Worm (Caenorhabditis elegans) whole organism, L4 larva: ENCODE results near the gene Y75B7B.1.

Experiments
- R02D3.7 ChIP-seq: fragments of 150-350 bp; sonication (generic microtip); optimal IDR thresholded peaks from 3 replicates; lab custom pipeline; 2014; ENCODE audit warnings: missing biosample characterization, missing genetic modification characterization
- T26A8.4 ChIP-seq: fragments of 200-800 bp; sonication (Bioruptor generic); IDR thresholded peaks from 2 replicates; pipeline ENCODE4 v1.3.6; 2022; ENCODE audit warnings: missing genetic modification characterization, missing compliant biosample characterization
- Y105C5A.15 ChIP-seq: fragments of 200-800 bp; sonication (Bioruptor generic); IDR thresholded peaks from 2 replicates; pipeline ENCODE4 v1.3.6; 2022; ENCODE audit warnings: missing genetic modification characterization, missing compliant biosample characterization
- aha-1 ChIP-seq: fragments of 150-350 bp; peaks from one replicate; lab custom pipeline; 2014; ENCODE audit warnings: missing biosample characterization, missing genetic modification characterization
- attf-4 ChIP-seq: sonication (generic microtip); optimal IDR thresholded peaks from 3 replicates; lab custom pipeline; 2017; ENCODE audit warnings: missing biosample characterization, missing genetic modification characterization
- ceh-28 ChIP-seq: fragments of 150-350 bp; optimal IDR thresholded peaks from 2 replicates; lab custom pipeline; 2014; ENCODE audit warnings: missing biosample characterization, missing genetic modification reagents, missing genetic modification characterization
- ceh-32 ChIP-seq: sonication (generic microtip); optimal IDR thresholded peaks from 2 replicates; lab custom pipeline; 2016; ENCODE audit warnings: mild to moderate bottlenecking, missing genetic modification characterization, missing compliant biosample characterization; ENCODE audit not compliant: poor library complexity
- ctbp-1 ChIP-seq: fragments of 200-800 bp; sonication (Bioruptor generic); IDR thresholded peaks from 2 replicates; pipeline ENCODE4 v1.3.6; 2022; ENCODE audit warnings: missing genetic modification reagents, missing genetic modification characterization, missing compliant biosample characterization
- daf-12 ChIP-seq: fragments of 150-350 bp; optimal IDR thresholded peaks from 2 replicates; lab custom pipeline; 2014; ENCODE audit warnings: missing biosample characterization, missing genetic modification reagents, missing genetic modification characterization
- dpl-1 ChIP-seq: fragments of 150-350 bp; optimal IDR thresholded peaks from 2 replicates; lab custom pipeline; 2014; ENCODE audit warnings: missing biosample characterization, missing genetic modification reagents, missing genetic modification characterization
- duxl-1 ChIP-seq: sonication (generic microtip); optimal IDR thresholded peaks from 2 replicates; lab custom pipeline; 2016; ENCODE audit warnings: mild to moderate bottlenecking, missing genetic modification characterization, moderate library complexity, missing compliant biosample characterization; ENCODE audit not compliant: poor library complexity
- hif-1 ChIP-seq, 2 experiments: sonication (generic microtip); optimal IDR thresholded peaks; 2 replicates each; lab custom pipeline; 2016 to 2017; ENCODE audit warnings: missing compliant biosample characterization in 2 of 2, missing genetic modification characterization in 2 of 2, missing genetic modification reagents in 2 of 2, missing genotype in 2 of 2, mild to moderate bottlenecking in 1 of 2
- hlh-30 ChIP-seq: sonication (generic microtip); optimal IDR thresholded peaks from 2 replicates; lab custom pipeline; 2017; ENCODE audit warnings: antibody characterized with exemption, mild to moderate bottlenecking, missing genetic modification characterization, missing compliant biosample characterization; ENCODE audit not compliant: insufficient read depth
- jun-1 ChIP-seq: fragments of 150-350 bp; optimal IDR thresholded peaks from 2 replicates; lab custom pipeline; 2014; ENCODE audit warnings: missing biosample characterization, missing genetic modification reagents, missing genetic modification characterization
- lin-1 ChIP-seq: fragments of 200-800 bp; sonication (Bioruptor generic); IDR thresholded peaks from 2 replicates; pipeline ENCODE4 v1.3.6; 2022; ENCODE audit warnings: missing genetic modification reagents, missing genetic modification characterization, missing compliant biosample characterization
- lin-13 ChIP-seq: fragments of 150-350 bp; optimal IDR thresholded peaks from 2 replicates; lab custom pipeline; 2014; ENCODE audit warnings: missing biosample characterization, missing genetic modification reagents, missing genetic modification characterization
- lin-15B ChIP-seq: fragments of 150-350 bp; sonication (generic microtip); optimal IDR thresholded peaks from 3 replicates; lab custom pipeline; 2014; ENCODE audit warnings: missing biosample characterization, missing genetic modification characterization
- lin-29 ChIP-seq: fragments of 200-800 bp; sonication (Bioruptor generic); IDR thresholded peaks from 2 replicates; pipeline ENCODE4 v1.3.6; 2022; ENCODE audit warnings: missing genetic modification reagents, missing genetic modification characterization, missing compliant biosample characterization
- lin-39 ChIP-seq: fragments of 150-350 bp; optimal IDR thresholded peaks from 2 replicates; lab custom pipeline; 2014; ENCODE audit warnings: missing biosample characterization, missing genetic modification reagents, missing genetic modification characterization
- lsy-2 ChIP-seq, 2 experiments: fragments of 150-350 bp in 1 of 2; sonication (generic microtip) in 1 of 2; optimal IDR thresholded peaks; 2 replicates each; lab custom pipeline; 2014 to 2017; ENCODE audit warnings: missing biosample characterization in 2 of 2, missing genetic modification characterization in 2 of 2
- nhr-10 ChIP-seq: fragments of 150-350 bp; optimal IDR thresholded peaks from 2 replicates; lab custom pipeline; 2014; ENCODE audit warnings: missing biosample characterization, missing genetic modification characterization
- nhr-11 ChIP-seq: fragments of 150-350 bp; optimal IDR thresholded peaks from 2 replicates; lab custom pipeline; 2014; ENCODE audit warnings: missing biosample characterization, missing genetic modification characterization
- nhr-237 ChIP-seq: sonication (generic microtip); optimal IDR thresholded peaks from 2 replicates; lab custom pipeline; 2017; ENCODE audit warnings: missing biosample characterization, missing genetic modification characterization
- nhr-25 ChIP-seq: sonication (generic microtip); optimal IDR thresholded peaks from 2 replicates; lab custom pipeline; 2017; ENCODE audit warnings: missing genetic modification characterization, mild to moderate bottlenecking, missing compliant biosample characterization, antibody characterized with exemption, moderate library complexity, borderline replicate concordance; ENCODE audit not compliant: insufficient read depth
- nhr-6 ChIP-seq: fragments of 150-350 bp; optimal IDR thresholded peaks from 2 replicates; lab custom pipeline; 2014; ENCODE audit warnings: missing biosample characterization, missing genetic modification characterization
- pha-4 ChIP-seq, 2 experiments: fragments of 150-350 bp in 1 of 2; fragments of 200-800 bp in 1 of 2; sonication (Bioruptor generic) in 1 of 2; IDR thresholded peaks in 1 of 2; optimal IDR thresholded peaks in 1 of 2; 2 replicates each; pipeline versions ENCODE4 v1.3.6 to Lab custom; 2014 to 2022; ENCODE audit warnings: missing genetic modification characterization in 2 of 2, missing genetic modification reagents in 2 of 2, missing biosample characterization in 1 of 2, missing compliant biosample characterization in 1 of 2
- skn-1 ChIP-seq: fragments of 150-350 bp; optimal IDR thresholded peaks from 2 replicates; lab custom pipeline; 2014; ENCODE audit warnings: missing biosample characterization, missing genetic modification characterization
- snpc-1.2 ChIP-seq: fragments of 200-800 bp; sonication (Bioruptor generic); IDR thresholded peaks from 2 replicates; pipeline ENCODE4 v1.3.6; 2022; ENCODE audit warnings: missing genetic modification reagents, missing genetic modification characterization, missing compliant biosample characterization
- snpc-4 ChIP-seq: fragments of 150-350 bp; optimal IDR thresholded peaks from 2 replicates; lab custom pipeline; 2014; ENCODE audit warnings: missing biosample characterization, missing genetic modification characterization
- unc-62 ChIP-seq, 3 experiments: fragments of 150-350 bp in 1 of 3; sonication (generic microtip); optimal IDR thresholded peaks in 2 of 3; peaks in 1 of 3; 1 replicate in 1 of 3; 2 replicates in 2 of 3; lab custom pipeline; 2014 to 2017; ENCODE audit warnings: missing biosample characterization in 3 of 3, missing genetic modification characterization in 3 of 3, missing genetic modification reagents in 3 of 3, missing genotype in 1 of 3
- vab-7 ChIP-seq: fragments of 200-800 bp; sonication (Bioruptor generic); IDR thresholded peaks from 2 replicates; pipeline ENCODE4 v1.3.6; 2022; ENCODE audit warnings: missing genetic modification reagents, missing genetic modification characterization, missing compliant biosample characterization
- zfp-3 ChIP-seq: fragments of 200-800 bp; sonication (Bioruptor generic); conservative IDR thresholded peaks from 2 replicates; pipeline ENCODE4 v1.3.6; 2022; ENCODE audit warnings: missing genetic modification reagents, missing genetic modification characterization, missing compliant biosample characterization
- zip-2 ChIP-seq: fragments of 150-350 bp; optimal IDR thresholded peaks from 2 replicates; lab custom pipeline; 2014; ENCODE audit warnings: missing biosample characterization, missing genetic modification characterization

Gene Y75B7B.1

DNA sequence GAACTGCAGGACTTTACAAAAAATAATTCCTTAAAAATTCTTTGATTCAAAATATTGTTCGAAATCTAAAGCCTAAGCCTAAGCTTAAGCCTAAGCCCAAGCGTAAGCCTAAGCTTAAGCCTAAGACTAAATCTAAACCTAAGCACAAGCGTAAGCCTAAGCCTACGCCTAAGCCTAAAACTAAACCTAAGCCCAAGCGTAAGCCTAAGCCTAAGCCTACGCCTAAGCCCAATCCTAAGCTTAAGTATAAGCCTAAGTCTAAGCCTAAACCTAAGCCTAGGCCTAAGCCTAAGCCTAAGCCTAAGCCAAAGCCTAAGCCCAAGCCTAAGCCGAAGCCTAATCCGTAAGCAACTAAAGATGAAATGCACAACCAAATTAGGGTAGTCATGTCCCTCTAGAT, 40.2 kb upstream of the Y75B7B.1 start:
- no peak for TF ChIP-seq nhr-11
- TF ChIP-seq duxl-1 (tag; lab: Kevin White, UChicago) = no peak
- TF ChIP-seq hlh-30 (tag; lab: Kevin White, UChicago) = no peak
- TF ChIP-seq lsy-2 (tag; optimal IDR thresholded peaks at IDR 0.05; lab: Kevin White, UChicago) = no peak
- TF ChIP-seq vab-7 (GFP tag; lab: Robert Waterston, UW) = no peak
- TF ChIP-seq ceh-28 (tag; lab: Kevin White, UChicago) = no peak
- TF ChIP-seq dpl-1 (GFP tag; lab: Kevin White, UChicago) = no peak
- no peak for TF ChIP-seq Y105C5A.15 (GFP tag; lab: Robert Waterston, UW)
- no peak for TF ChIP-seq daf-12 (tag; lab: Kevin White, UChicago)
- TF ChIP-seq jun-1 (tag; lab: Kevin White, UChicago) = no peak
- TF ChIP-seq ctbp-1 (GFP tag; lab: Robert Waterston, UW) = no peak
- TF ChIP-seq nhr-25 (tag; lab: Kevin White, UChicago) = no peak
- no peak for TF ChIP-seq lin-39
- TF ChIP-seq hif-1 (tag; optimal IDR thresholded peaks at IDR 0.05; lab: Kevin White, UChicago) = no peak
- TF ChIP-seq zfp-3 (GFP tag; lab: Robert Waterston, UW) = no peak
- no peak for TF ChIP-seq attf-4 (tag; lab: Kevin White, UChicago)
- no peak for TF ChIP-seq lin-13 (GFP tag; lab: Kevin White, UChicago)
- no peak for TF ChIP-seq R02D3.7 (tag; lab: Kevin White, UChicago)
- TF ChIP-seq, all 104 proteins: peak for 0

ce11 chrV:1232574-1232973, 38.1 kb upstream of the Y75B7B.1 start:
- no peak for TF ChIP-seq lin-1
- peak in 1 of 2 experiments; percentile 81 for TF ChIP-seq unc-62 (GFP tag; optimal IDR thresholded peaks at IDR 0.05 in 1 of 2; lab: Kevin White, UChicago)
- TF ChIP-seq unc-62 (tag; optimal IDR thresholded peaks at IDR 0.05; lab: Kevin White, UChicago) = no peak
- no peak for TF ChIP-seq ceh-32 (tag; lab: Kevin White, UChicago)
- TF ChIP-seq aha-1 (tag; lab: Kevin White, UChicago) = peak; percentile 77

ce11 chrV:1235355-1235754, 35.4 kb upstream of the Y75B7B.1 start, which contains the start of gene madd-2:
Gene madd-2, minus strand, starts transcription at chrV:1235455.
- TF ChIP-seq snpc-1.2 (GFP tag; lab: Robert Waterston, UW) (no peak), lin-13 (GFP tag; lab: Kevin White, UChicago) (no peak), nhr-6 (tag; lab: Kevin White, UChicago) (no peak), skn-1 (no peak), nhr-25 (tag; lab: Kevin White, UChicago) (no peak), lin-15B (tag; lab: Kevin White, UChicago) (no peak), lin-29 (GFP tag; lab: Robert Waterston, UW) (no peak), snpc-4 (tag; lab: Kevin White, UChicago) (no peak), nhr-10 (tag; lab: Kevin White, UChicago) (no peak), nhr-237 (tag; lab: Kevin White, UChicago) (no peak), pha-4 (GFP tag; IDR thresholded peaks at IDR 0.05; lab: Robert Waterston, UW) (no peak), pha-4 (tag; optimal IDR thresholded peaks at IDR 0.05; lab: Kevin White, UChicago) (no peak), ctbp-1 (GFP tag; lab: Robert Waterston, UW) (no peak), T26A8.4 (no peak), zip-2 (tag; lab: Kevin White, UChicago) (no peak), ceh-32 (tag; lab: Kevin White, UChicago) (no peak), lsy-2 (tag; optimal IDR thresholded peaks at IDR 0.05; lab: Kevin White, UChicago) (no peak)
